Fruit fly (Drosophila melanogaster): ENCODE measurements around the gene SmE.

Gene SmE

DNA sequence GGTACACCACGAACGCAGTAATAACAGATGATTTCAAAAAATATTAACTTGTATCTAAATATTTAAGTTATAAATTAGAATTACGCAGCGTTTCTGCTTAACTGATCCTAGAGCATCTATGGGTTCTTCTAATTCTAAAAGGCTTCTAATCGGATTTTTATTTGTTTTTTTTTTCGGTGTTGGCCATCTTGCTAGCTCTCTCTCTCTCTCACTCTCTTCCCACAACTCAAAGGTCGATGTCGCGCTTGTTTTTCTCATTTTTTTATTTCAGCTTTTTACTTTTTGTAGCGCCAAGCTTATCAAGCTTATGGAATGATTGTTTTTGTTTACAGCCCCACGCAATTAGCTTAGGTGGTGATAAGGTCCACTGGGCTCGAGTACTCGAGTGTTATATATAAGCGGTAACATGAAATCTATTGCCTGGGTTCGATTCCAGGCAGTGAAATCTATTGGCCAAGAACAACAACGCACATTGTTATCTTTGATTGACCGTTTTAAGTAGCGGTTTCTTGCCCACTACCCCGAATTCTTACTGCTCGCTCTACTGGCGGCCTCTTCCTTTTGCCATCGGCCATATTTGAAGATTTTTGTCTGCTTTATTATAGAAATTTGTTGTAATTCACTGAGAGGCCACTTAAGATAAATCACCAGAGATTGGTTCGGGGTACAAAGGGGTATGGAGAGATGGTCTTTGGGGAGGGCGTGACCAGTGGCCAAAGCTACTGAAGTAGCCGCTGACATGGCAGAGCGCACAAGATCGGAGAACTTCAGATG lies 41.2 kb upstream of the SmE start (continued):
- TF ChIP-seq salr (GFP tag; optimal IDR thresholded peaks at IDR 0.05): peak in 1 of 2 experiments; percentile 15
- no peak for TF ChIP-seq dac (GFP tag; optimal IDR thresholded peaks at IDR 0.05)
- peak; percentile 25 for TF ChIP-seq achi (GFP tag; optimal IDR thresholded peaks at IDR 0.05)
- peak; percentile 43 for TF ChIP-seq OdsH (GFP tag; optimal IDR thresholded peaks at IDR 0.05)
- no peak for TF ChIP-seq Gug (GFP tag; IDR thresholded peaks at IDR 0.05)
- no peak for TF ChIP-seq CG11902 (GFP tag; optimal IDR thresholded peaks at IDR 0.05)
- TF ChIP-seq acj6 (GFP tag; optimal IDR thresholded peaks at IDR 0.05): peak; percentile 23
- peak; percentile 58 for TF ChIP-seq CG6276 (GFP tag; optimal IDR thresholded peaks at IDR 0.05)
- no peak for TF ChIP-seq dsx (GFP tag; optimal IDR thresholded peaks at IDR 0.05; ENCODE audit: poor library complexity, severe bottlenecking)
- TF ChIP-seq Eip78C (GFP tag): peak; percentile 61
- no peak for TF ChIP-seq CG3032 (tag; optimal IDR thresholded peaks at IDR 0.05)
- TF ChIP-seq fkh (GFP tag; optimal IDR thresholded peaks at IDR 0.05): peak; percentile 7
- TF ChIP-seq CG34406 (GFP tag; optimal IDR thresholded peaks at IDR 0.05): peak; percentile 4
- peak; percentile 25 for TF ChIP-seq CG4318 (GFP tag; optimal IDR thresholded peaks at IDR 0.05)
- TF ChIP-seq CG10669 (GFP tag; optimal IDR thresholded peaks at IDR 0.05): peak; percentile 12
- TF ChIP-seq Eip93F (GFP tag; optimal IDR thresholded peaks at IDR 0.05): peak; percentile 31
- TF ChIP-seq CG3919 (GFP tag; optimal IDR thresholded peaks at IDR 0.05): peak; percentile 33
- peak; percentile 73; the same call in 2 of the 3 replicates for TF ChIP-seq eg (GFP tag; IDR thresholded peaks at IDR 0.05)
- no peak for TF ChIP-seq Hr38 (GFP tag; optimal IDR thresholded peaks at IDR 0.05)
- no peak for TF ChIP-seq CG1621 (tag; optimal IDR thresholded peaks at IDR 0.05)
- TF ChIP-seq ss (GFP tag; optimal IDR thresholded peaks at IDR 0.05): peak; percentile 21 to 49
- TF ChIP-seq Ets96B (tag; optimal IDR thresholded peaks at IDR 0.05): peak; percentile 34
- TF ChIP-seq svp (GFP tag): peak; percentile 95
- TF ChIP-seq Eip75B (GFP tag; optimal IDR thresholded peaks at IDR 0.05): no peak
- peak; percentile 48 for TF ChIP-seq topi (GFP tag; optimal IDR thresholded peaks at IDR 0.05)
- TF ChIP-seq vri (GFP tag; optimal IDR thresholded peaks at IDR 0.05): peak; percentile 91
- no peak for TF ChIP-seq CG6854 (GFP tag; optimal IDR thresholded peaks at IDR 0.05)
- no peak for TF ChIP-seq Lpt (GFP tag; optimal IDR thresholded peaks at IDR 0.05)
- TF ChIP-seq cyc (GFP tag; optimal IDR thresholded peaks at IDR 0.05): no peak
- no peak for TF ChIP-seq Ets21C (GFP tag; optimal IDR thresholded peaks at IDR 0.05)
- TF ChIP-seq fd85E (GFP tag; optimal IDR thresholded peaks at IDR 0.05): no peak

DNA sequence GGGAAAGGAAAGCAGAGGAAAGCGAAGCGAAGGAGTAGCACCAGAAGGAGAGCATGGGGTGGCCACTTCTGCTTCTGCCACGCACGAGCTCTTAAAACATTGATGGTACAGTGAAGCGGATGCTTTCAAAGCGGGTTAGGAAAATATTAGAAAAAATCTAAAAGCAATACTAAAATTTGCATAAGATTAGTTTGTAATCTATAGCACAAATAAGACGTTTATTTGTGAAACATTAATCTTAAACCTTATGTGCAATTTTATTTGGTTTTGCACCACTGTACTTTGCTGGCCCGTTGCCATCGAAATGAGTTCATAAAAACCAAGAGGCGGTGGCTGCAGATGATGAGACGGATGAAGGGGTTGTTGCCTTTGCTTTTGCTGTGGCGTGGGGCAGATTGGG lies 40.1 kb upstream of the SmE start:
- peak; percentile 98 for TF ChIP-seq eg (GFP tag; IDR thresholded peaks at IDR 0.05)
- TF ChIP-seq CG11294 (GFP tag; IDR thresholded peaks at IDR 0.05): peak; percentile 95
- TF ChIP-seq CG6163 (GFP tag; IDR thresholded peaks at IDR 0.05): peak; percentile 99
- TF ChIP-seq Smox (GFP tag; optimal IDR thresholded peaks at IDR 0.05): peak; percentile 88
- TF ChIP-seq achi (GFP tag; optimal IDR thresholded peaks at IDR 0.05): peak; percentile 96
- peak; percentile 92 for TF ChIP-seq esn (GFP tag; optimal IDR thresholded peaks at IDR 0.05)
- peak; percentile 78 for TF ChIP-seq CG11902 (GFP tag; optimal IDR thresholded peaks at IDR 0.05)
- TF ChIP-seq Met (GFP tag; optimal IDR thresholded peaks at IDR 0.05): peak; percentile 92
- peak; percentile 96 for TF ChIP-seq CG10631 (GFP tag; optimal IDR thresholded peaks at IDR 0.05)
- peak; percentile 98 for TF ChIP-seq CG8119 (GFP tag; IDR thresholded peaks at IDR 0.05)
- TF ChIP-seq ss (GFP tag; optimal IDR thresholded peaks at IDR 0.05): peak; percentile 91 to 92
- TF ChIP-seq Eip78C (GFP tag): peak; percentile 99
- peak; percentile 92 for TF ChIP-seq CG10669 (GFP tag; optimal IDR thresholded peaks at IDR 0.05)
- TF ChIP-seq Blimp-1 (GFP tag; optimal IDR thresholded peaks at IDR 0.05): peak; percentile 58
- TF ChIP-seq acj6 (GFP tag; optimal IDR thresholded peaks at IDR 0.05): peak; percentile 95
- peak; percentile 97 for TF ChIP-seq CG3919 (GFP tag; optimal IDR thresholded peaks at IDR 0.05)
- TF ChIP-seq cyc (GFP tag; optimal IDR thresholded peaks at IDR 0.05): peak; percentile 87
- peak; percentile 66 for TF ChIP-seq Eip93F (GFP tag; optimal IDR thresholded peaks at IDR 0.05)
- peak; percentile 92 for TF ChIP-seq CG11762 (GFP tag; optimal IDR thresholded peaks at IDR 0.05; ENCODE audit: insufficient read depth)
- peak; percentile 97 for TF ChIP-seq Lpt (GFP tag; optimal IDR thresholded peaks at IDR 0.05)
- peak; percentile 87 for TF ChIP-seq CG31627 (GFP tag; optimal IDR thresholded peaks at IDR 0.05)
- TF ChIP-seq pdm3 (GFP tag; optimal IDR thresholded peaks at IDR 0.05): peak; percentile 95
- peak; percentile 74 for TF ChIP-seq fd85E (GFP tag; optimal IDR thresholded peaks at IDR 0.05)
- peak; percentile 92 for TF ChIP-seq lz (GFP tag; optimal IDR thresholded peaks at IDR 0.05)
- peak; percentile 91 for TF ChIP-seq CG7368 (GFP tag; optimal IDR thresholded peaks at IDR 0.05)
- TF ChIP-seq CG34406 (GFP tag; optimal IDR thresholded peaks at IDR 0.05): peak; percentile 89
- peak; percentile 98 for TF ChIP-seq Hr4 (GFP tag; optimal IDR thresholded peaks at IDR 0.05)
- TF ChIP-seq Ets21C (GFP tag; optimal IDR thresholded peaks at IDR 0.05): peak; percentile 89
- TF ChIP-seq CG6808 (GFP tag; optimal IDR thresholded peaks at IDR 0.05): peak; percentile 93
- TF ChIP-seq Hr39 (GFP tag; optimal IDR thresholded peaks at IDR 0.05): peak; percentile 88
- peak; percentile 93 for TF ChIP-seq dac (GFP tag; optimal IDR thresholded peaks at IDR 0.05)
